Worm (Caenorhabditis elegans): ENCODE results near the gene str-40.

- TF ChIP-seq ztf-11 (tag; optimal IDR thresholded peaks at IDR 0.05), result no peak
- no peak for TF ChIP-seq lin-15B (tag; optimal IDR thresholded peaks at IDR 0.05)
These were observed 44.8 kb upstream of the str-40 start, which contains the start of gene Y73C8C.8 for ce11 chrV:3113751-3114150.

Data from whole organism, L3 larva.